Worm (Caenorhabditis elegans) whole organism, L1 larva: Measurements from ENCODE around the gene W01A11.7.

Experiments
- C04F5.9 ChIP-seq: sonication (generic microtip); optimal IDR thresholded peaks from 2 replicates; lab custom pipeline; 2016; ENCODE audit warnings: missing genetic modification characterization, missing compliant biosample characterization
- C34B4.2 ChIP-seq: sonication (generic microtip); optimal IDR thresholded peaks from 2 replicates; lab custom pipeline; 2017; ENCODE audit warnings: mild to moderate bottlenecking, missing genetic modification characterization, missing compliant biosample characterization
- F16B12.6 ChIP-seq: fragments of 150-350 bp; optimal IDR thresholded peaks from 2 replicates; lab custom pipeline; 2014; ENCODE audit warnings: missing biosample characterization, missing genetic modification characterization
- Y116A8C.19 ChIP-seq: sonication (generic microtip); optimal IDR thresholded peaks from 2 replicates; lab custom pipeline; 2016; ENCODE audit warnings: missing compliant biosample characterization, missing genetic modification characterization, borderline replicate concordance
- aha-1 ChIP-seq: fragments of 150-350 bp; optimal IDR thresholded peaks from 2 replicates; lab custom pipeline; 2014; ENCODE audit warnings: missing biosample characterization, missing genetic modification characterization
- blmp-1 ChIP-seq: fragments of 150-350 bp; optimal IDR thresholded peaks from 2 replicates; lab custom pipeline; 2014; ENCODE audit warnings: missing biosample characterization, missing genetic modification characterization
- ceh-63 ChIP-seq: fragments of 200-800 bp; sonication (Bioruptor generic); optimal IDR thresholded peaks from 2 replicates; lab custom pipeline; 2018; ENCODE audit warnings: mild to moderate bottlenecking, missing genetic modification characterization, missing compliant biosample characterization
- ceh-8 ChIP-seq: fragments of 200-800 bp; sonication (Bioruptor generic); optimal IDR thresholded peaks from 2 replicates; lab custom pipeline; 2018; ENCODE audit warnings: mild to moderate bottlenecking, missing genetic modification characterization, moderate library complexity, missing compliant biosample characterization
- ceh-82 ChIP-seq, 3 experiments: fragments of 150-350 bp in 1 of 3; sonication (generic microtip) in 2 of 3; optimal IDR thresholded peaks; 2 replicates each; lab custom pipeline; 2014 to 2017; ENCODE audit warnings: missing biosample characterization in 3 of 3, missing genetic modification characterization in 3 of 3
- dpl-1 ChIP-seq, 3 experiments: fragments of 150-350 bp in 2 of 3; sonication (generic microtip) in 1 of 3; optimal IDR thresholded peaks; 2 replicates each; lab custom pipeline; 2014 to 2017; ENCODE audit warnings: missing biosample characterization in 3 of 3, missing genetic modification characterization in 3 of 3, missing genetic modification reagents in 3 of 3
- dsc-1 ChIP-seq: sonication (generic microtip); optimal IDR thresholded peaks from 2 replicates; lab custom pipeline; 2016; ENCODE audit warnings: mild to moderate bottlenecking, missing genetic modification characterization, missing compliant biosample characterization
- efl-1 ChIP-seq, 4 experiments: fragments of 150-350 bp; optimal IDR thresholded peaks in 3 of 4; peaks in 1 of 4; 1 replicate in 1 of 4; 2 replicates in 3 of 4; lab custom pipeline; 2014; ENCODE audit warnings: missing biosample characterization in 2 of 4, missing genetic modification characterization in 2 of 4, missing genetic modification reagents in 2 of 4
- elt-2 ChIP-seq: sonication (generic microtip); optimal IDR thresholded peaks from 2 replicates; lab custom pipeline; 2016; ENCODE audit warnings: missing genetic modification characterization, mild to moderate bottlenecking, inconsistent platforms, missing compliant biosample characterization, missing genetic modification reagents
- elt-3 ChIP-seq, 6 experiments: fragments of 150-350 bp in 1 of 6; sonication (generic microtip); optimal IDR thresholded peaks; 2 replicates each; lab custom pipeline; 2017 to 2018; ENCODE audit warnings: missing biosample characterization in 6 of 6, missing genetic modification characterization in 6 of 6, inconsistent platforms in 1 of 6
- grh-1 ChIP-seq: fragments of 200-800 bp; sonication (Bioruptor generic); IDR thresholded peaks from 2 replicates; pipeline ENCODE4 v1.3.6; 2022; ENCODE audit warnings: missing genetic modification reagents, missing genetic modification characterization, missing compliant biosample characterization
- hlh-4 ChIP-seq: sonication (generic microtip); optimal IDR thresholded peaks from 2 replicates; lab custom pipeline; 2016; ENCODE audit warnings: mild to moderate bottlenecking, missing genetic modification characterization, missing compliant biosample characterization
- jun-1 ChIP-seq: fragments of 150-350 bp; optimal IDR thresholded peaks from 2 replicates; lab custom pipeline; 2014; ENCODE audit warnings: missing biosample characterization, missing genetic modification reagents, missing genetic modification characterization
- lin-14 ChIP-seq: fragments of 200-800 bp; sonication (Bioruptor generic); optimal IDR thresholded peaks from 2 replicates; lab custom pipeline; 2018; ENCODE audit warnings: mild to moderate bottlenecking, missing genetic modification characterization, moderate library complexity, missing compliant biosample characterization
- lin-35 ChIP-seq, 2 experiments: fragments of 150-350 bp; optimal IDR thresholded peaks; 2 replicates each; lab custom pipeline; 2014; ENCODE audit warnings: missing biosample characterization in 2 of 2, missing genetic modification characterization in 2 of 2, missing genetic modification reagents in 2 of 2
- lin-39 ChIP-seq: fragments of 150-350 bp; optimal IDR thresholded peaks from 2 replicates; lab custom pipeline; 2014; ENCODE audit warnings: missing biosample characterization, missing genetic modification reagents, missing genetic modification characterization
- lir-3 ChIP-seq: sonication (generic microtip); optimal IDR thresholded peaks from 2 replicates; lab custom pipeline; 2016; ENCODE audit warnings: mild to moderate bottlenecking, missing genetic modification characterization, moderate library complexity, missing compliant biosample characterization; ENCODE audit not compliant: poor library complexity
- lsy-2 ChIP-seq, 2 experiments: fragments of 150-350 bp; optimal IDR thresholded peaks; 2 replicates each; lab custom pipeline; 2014; ENCODE audit warnings: missing biosample characterization in 2 of 2, missing genetic modification characterization in 2 of 2
- mef-2 ChIP-seq: fragments of 150-350 bp; optimal IDR thresholded peaks from 2 replicates; lab custom pipeline; 2014; ENCODE audit warnings: missing biosample characterization, missing genetic modification characterization
- mep-1 ChIP-seq: fragments of 150-350 bp; optimal IDR thresholded peaks from 2 replicates; lab custom pipeline; 2014; ENCODE audit warnings: missing biosample characterization, missing genetic modification characterization
- nhr-19 ChIP-seq: fragments of 200-800 bp; sonication (Bioruptor generic); conservative IDR thresholded peaks from 2 replicates; pipeline ENCODE4 v1.3.6; 2022; ENCODE audit warnings: missing genetic modification characterization, missing compliant biosample characterization
- nhr-20 ChIP-seq: sonication (generic microtip); optimal IDR thresholded peaks from 2 replicates; lab custom pipeline; 2016; ENCODE audit warnings: mild to moderate bottlenecking, missing genetic modification characterization, missing compliant biosample characterization
- nhr-237 ChIP-seq: fragments of 150-350 bp; optimal IDR thresholded peaks from 2 replicates; lab custom pipeline; 2014; ENCODE audit warnings: missing biosample characterization, missing genetic modification characterization
- nhr-71 ChIP-seq: sonication (generic microtip); optimal IDR thresholded peaks from 2 replicates; lab custom pipeline; 2016; ENCODE audit warnings: mild to moderate bottlenecking, missing genetic modification characterization, moderate library complexity, missing compliant biosample characterization
- nhr-77 ChIP-seq: fragments of 150-350 bp; optimal IDR thresholded peaks from 2 replicates; lab custom pipeline; 2014; ENCODE audit warnings: missing biosample characterization, missing genetic modification characterization
- nhr-85 ChIP-seq: sonication (generic microtip); peaks from one replicate; lab custom pipeline; 2016; ENCODE audit warnings: missing genetic modification characterization, inconsistent platforms, missing compliant biosample characterization
- pag-3 ChIP-seq: sonication (generic microtip); optimal IDR thresholded peaks from 2 replicates; lab custom pipeline; 2017; ENCODE audit warnings: missing genetic modification characterization, mild to moderate bottlenecking, missing compliant biosample characterization, antibody characterized with exemption, borderline replicate concordance; ENCODE audit not compliant: insufficient read depth
- pax-3 ChIP-seq: fragments of 200-800 bp; sonication (Bioruptor generic); optimal IDR thresholded peaks from 2 replicates; lab custom pipeline; 2018; ENCODE audit warnings: mild to moderate bottlenecking, missing genetic modification characterization, moderate library complexity, missing compliant biosample characterization
- pqm-1 ChIP-seq: sonication (generic microtip); optimal IDR thresholded peaks from 3 replicates; lab custom pipeline; 2017; ENCODE audit warnings: missing biosample characterization, missing genetic modification characterization
- skn-1 ChIP-seq: fragments of 150-350 bp; optimal IDR thresholded peaks from 2 replicates; lab custom pipeline; 2014; ENCODE audit warnings: missing biosample characterization, missing genetic modification characterization
- snu-23 ChIP-seq: sonication (generic microtip); optimal IDR thresholded peaks from 2 replicates; lab custom pipeline; 2016; ENCODE audit warnings: missing genetic modification characterization, missing compliant biosample characterization
- sptf-1 ChIP-seq: fragments of 150-350 bp; optimal IDR thresholded peaks from 2 replicates; lab custom pipeline; 2014; ENCODE audit warnings: missing biosample characterization, missing genetic modification characterization
- tbx-2 ChIP-seq: sonication (generic microtip); optimal IDR thresholded peaks from 2 replicates; lab custom pipeline; 2016; ENCODE audit warnings: missing genetic modification characterization, missing compliant biosample characterization
- unc-30 ChIP-seq: sonication (generic microtip); optimal IDR thresholded peaks from 2 replicates; lab custom pipeline; 2017; ENCODE audit warnings: missing biosample characterization, missing genetic modification characterization
- xbp-1 ChIP-seq: sonication (generic microtip); optimal IDR thresholded peaks from 2 replicates; lab custom pipeline; 2016; ENCODE audit warnings: missing genetic modification characterization, missing compliant biosample characterization
- zag-1 ChIP-seq: fragments of 150-350 bp; optimal IDR thresholded peaks from 2 replicates; lab custom pipeline; 2014; ENCODE audit warnings: missing biosample characterization, missing genetic modification characterization
- ztf-11 ChIP-seq, 2 experiments: sonication (generic microtip); optimal IDR thresholded peaks; 2 replicates each; lab custom pipeline; 2016 to 2017; ENCODE audit warnings: missing genetic modification characterization in 2 of 2, missing biosample characterization in 1 of 2, missing compliant biosample characterization in 1 of 2

The W01A11.7 gene

DNA sequence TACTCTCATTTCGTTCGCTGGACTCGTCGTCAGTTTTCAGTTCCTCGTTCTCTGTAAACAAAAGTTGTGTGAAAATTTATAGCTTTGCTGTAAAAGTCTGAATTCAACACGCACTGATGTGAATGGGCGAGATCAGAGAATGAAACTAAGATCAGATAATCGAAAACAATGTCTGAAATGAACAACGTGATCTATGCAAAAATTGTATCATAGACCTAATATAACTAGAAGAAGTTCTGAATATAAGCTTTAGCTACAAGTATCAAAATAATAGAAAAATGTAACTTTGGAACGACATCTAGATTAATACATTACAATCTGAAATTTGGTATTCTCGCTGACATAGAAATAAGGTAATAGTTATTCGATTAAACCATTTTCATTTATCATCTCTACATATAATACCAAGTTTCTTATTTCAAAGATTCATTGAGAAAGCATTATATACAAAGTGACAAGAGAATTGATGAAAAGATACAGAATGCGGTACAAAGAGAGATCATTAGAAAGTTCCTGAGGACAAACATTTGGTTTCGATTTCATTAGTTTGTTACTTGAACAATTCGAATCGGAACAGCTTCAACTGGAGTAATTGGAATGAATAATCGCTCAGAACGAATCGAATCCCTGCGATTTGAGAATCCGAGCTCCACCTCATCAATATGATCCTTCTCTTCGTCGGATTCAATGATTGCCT is 910 bp downstream of the W01A11.7 start, which contains the start of gene moc-2:
moc-2 (minus strand) TSS at position 51 of the 697 bp plus-strand sequence.
- TF ChIP-seq zag-1 (no peak), ceh-8 (GFP tag; lab: Kevin White, UChicago) (no peak), nhr-85 (peak; percentile 56), Y116A8C.19 (tag; lab: Kevin White, UChicago) (no peak), lir-3 (no peak), blmp-1 (tag; lab: Kevin White, UChicago) (peak; percentile 83), ceh-63 (no peak), pax-3 (tag; lab: Kevin White, UChicago) (no peak), lsy-2 (tag; optimal IDR thresholded peaks at IDR 0.05; lab: Kevin White, UChicago) (peak in 1 of 2 experiments; percentile 17), C34B4.2 (tag; lab: Kevin White, UChicago) (no peak), dsc-1 (tag; lab: Kevin White, UChicago) (no peak), mef-2 (tag; lab: Kevin White, UChicago) (no peak), elt-3 (tag; optimal IDR thresholded peaks at IDR 0.05; lab: Kevin White, UChicago) (peak in 2 of 6 experiments; percentile 11 to 55), ceh-82 (tag; optimal IDR thresholded peaks at IDR 0.05; lab: Kevin White, UChicago) (no peak), pqm-1 (no peak), xbp-1 (tag; lab: Kevin White, UChicago) (no peak), hlh-4 (tag; lab: Kevin White, UChicago) (no peak), lin-14 (GFP tag; lab: Kevin White, UChicago) (no peak), C04F5.9 (tag; lab: Kevin White, UChicago) (no peak)

DNA sequence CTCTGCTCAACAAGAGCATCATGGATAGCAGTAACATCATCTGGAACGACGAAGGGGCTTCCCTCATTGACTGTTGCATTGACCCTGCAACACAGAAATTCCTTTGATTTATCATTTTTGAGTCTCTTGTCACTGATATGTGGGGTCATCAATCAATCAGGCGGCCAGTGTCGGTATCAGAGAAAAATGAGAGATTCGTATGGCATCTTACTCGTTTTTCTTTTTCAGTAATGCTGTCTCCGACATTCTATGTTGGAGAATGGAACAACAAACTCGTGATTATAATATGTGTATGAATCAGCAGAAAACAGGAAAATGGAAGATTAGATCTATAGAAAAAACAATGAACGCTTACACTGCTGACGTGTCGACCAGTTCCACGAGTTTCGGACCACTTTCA is 2.0 kb downstream of the W01A11.7 start:
- TF ChIP-seq ztf-11 (tag; optimal IDR thresholded peaks at IDR 0.05; lab: Kevin White, UChicago) (no peak), lin-14 (GFP tag; lab: Kevin White, UChicago) (peak; percentile 69), mep-1 (tag; lab: Kevin White, UChicago) (peak; percentile 12), nhr-19 (GFP tag; lab: Robert Waterston, UW) (peak; percentile 32; the same call in 1 of the 2 replicates), blmp-1 (tag; lab: Kevin White, UChicago) (peak; percentile 80), lin-35 (GFP tag; optimal IDR thresholded peaks at IDR 0.05; lab: Kevin White, UChicago) (peak in 1 of 2 experiments; percentile 55), skn-1 (no peak), unc-30 (tag; lab: Kevin White, UChicago) (no peak), sptf-1 (tag; lab: Kevin White, UChicago) (no peak), snu-23 (GFP tag; lab: Kevin White, UChicago) (peak; percentile 42), lsy-2 (tag; optimal IDR thresholded peaks at IDR 0.05; lab: Kevin White, UChicago) (peak in 1 of 2 experiments; percentile 49), pag-3 (tag; lab: Kevin White, UChicago) (peak; percentile 32), jun-1 (tag; lab: Kevin White, UChicago) (no peak), ceh-82 (tag; optimal IDR thresholded peaks at IDR 0.05; lab: Kevin White, UChicago) (no peak), aha-1 (tag; lab: Kevin White, UChicago) (no peak), nhr-85 (peak; percentile 91), nhr-77 (tag; lab: Kevin White, UChicago) (no peak), tbx-2 (tag; lab: Kevin White, UChicago) (peak; percentile 18), nhr-71 (tag; lab: Kevin White, UChicago) (peak; percentile 64), grh-1 (GFP tag; lab: Robert Waterston, UW) (peak; percentile 6; the same call in 1 of the 2 replicates), elt-3 (tag; optimal IDR thresholded peaks at IDR 0.05; lab: Kevin White, UChicago) (peak in 4 of 6 experiments; percentile 11 to 86 (median 61)), nhr-20 (tag; lab: Kevin White, UChicago) (peak; percentile 74), nhr-237 (tag; lab: Kevin White, UChicago) (no peak), lin-39 (tag; lab: Kevin White, UChicago) (no peak), F16B12.6 (tag; lab: Kevin White, UChicago) (no peak), efl-1 (optimal IDR thresholded peaks at IDR 0.05; lab: Kevin White, UChicago) (no peak), efl-1 (GFP tag; optimal IDR thresholded peaks at IDR 0.05 in 1 of 2; lab: Kevin White, UChicago) (peak in 1 of 2 experiments; percentile 94), elt-2 (tag; lab: Kevin White, UChicago) (no peak), dpl-1 (GFP tag; optimal IDR thresholded peaks at IDR 0.05; lab: Kevin White, UChicago) (no peak)
